Fruit fly (Drosophila melanogaster): ENCODE measurements around the gene CG32645.

CG32645 gene

dm6 chrX:13130175-13130822 is 8.7 kb upstream of the CG32645 start:
- TF ChIP-seq dl (GFP tag; optimal IDR thresholded peaks at IDR 0.05; ENCODE audit: insufficient read depth in 1 of 2, partially characterized antibody in 2 of 2) (no peak), GATAd (GFP tag; optimal IDR thresholded peaks at IDR 0.05) (no peak), Rel (GFP tag; optimal IDR thresholded peaks at IDR 0.05) (no peak), Rel (tag; optimal IDR thresholded peaks at IDR 0.05) (peak; percentile 2), sage (GFP tag; optimal IDR thresholded peaks at IDR 0.05) (no peak), HLH106 (tag; optimal IDR thresholded peaks at IDR 0.05) (peak; percentile 57), Sp1 (GFP tag; optimal IDR thresholded peaks at IDR 0.05) (peak; percentile 63), tai (GFP tag; optimal IDR thresholded peaks at IDR 0.05) (peak; percentile 41), woc (GFP tag; optimal IDR thresholded peaks at IDR 0.05) (no peak), pan (optimal IDR thresholded peaks at IDR 0.05) (no peak), dmrt93B (GFP tag; optimal IDR thresholded peaks at IDR 0.05) (peak; percentile 14), lola (GFP tag; optimal IDR thresholded peaks at IDR 0.05) (no peak), jim (GFP tag; optimal IDR thresholded peaks at IDR 0.05) (no peak), CrebA (GFP tag; optimal IDR thresholded peaks at IDR 0.05; ENCODE audit: borderline replicate concordance) (no peak), Mio (GFP tag; optimal IDR thresholded peaks at IDR 0.05) (no peak), Abd-B (GFP tag; optimal IDR thresholded peaks at IDR 0.05) (no peak), OdsH (GFP tag; optimal IDR thresholded peaks at IDR 0.05) (peak; percentile 20), CG9705 (GFP tag; optimal IDR thresholded peaks at IDR 0.05) (no peak), sv (GFP tag; optimal IDR thresholded peaks at IDR 0.05) (peak; percentile 60), Hr78 (GFP tag; optimal IDR thresholded peaks at IDR 0.05) (no peak), Vsx2 (GFP tag; optimal IDR thresholded peaks at IDR 0.05; ENCODE audit: partially characterized antibody) (no peak), br (GFP tag; optimal IDR thresholded peaks at IDR 0.05) (peak; percentile 37), h (GFP tag; optimal IDR thresholded peaks at IDR 0.05) (peak; percentile 34), fru (GFP tag; optimal IDR thresholded peaks at IDR 0.05) (peak; percentile 41), ey (GFP tag; optimal IDR thresholded peaks at IDR 0.05) (peak; percentile 27), dsf (GFP tag; optimal IDR thresholded peaks at IDR 0.05; ENCODE audit: borderline replicate concordance) (no peak), foxo (GFP tag; optimal IDR thresholded peaks at IDR 0.05) (peak in 1 of 2 experiments; percentile 33), CG32264 (GFP tag; optimal IDR thresholded peaks at IDR 0.05) (peak; percentile 4), rgr (GFP tag; optimal IDR thresholded peaks at IDR 0.05) (peak; percentile 40), brk (GFP tag; optimal IDR thresholded peaks at IDR 0.05) (no peak), Hr83 (GFP tag; optimal IDR thresholded peaks at IDR 0.05; ENCODE audit: poor library complexity, severe bottlenecking) (no peak)

- no peak for TF ChIP-seq pan (optimal IDR thresholded peaks at IDR 0.05)
- peak; percentile 99 for TF ChIP-seq br (GFP tag; optimal IDR thresholded peaks at IDR 0.05)
- no peak for TF ChIP-seq Abd-B (GFP tag; optimal IDR thresholded peaks at IDR 0.05)
- peak; percentile 98 for TF ChIP-seq CG32264 (GFP tag; optimal IDR thresholded peaks at IDR 0.05)
- TF ChIP-seq GATAd (GFP tag; optimal IDR thresholded peaks at IDR 0.05): peak; percentile 96
- TF ChIP-seq Vsx2 (GFP tag; optimal IDR thresholded peaks at IDR 0.05; ENCODE audit: partially characterized antibody): peak; percentile 63
- TF ChIP-seq Hnf4 (GFP tag; optimal IDR thresholded peaks at IDR 0.05): peak; percentile 99
- TF ChIP-seq OdsH (GFP tag; optimal IDR thresholded peaks at IDR 0.05): peak; percentile 99
- peak; percentile 97 for TF ChIP-seq sage (GFP tag; optimal IDR thresholded peaks at IDR 0.05)
- peak; percentile 92 for TF ChIP-seq CG9705 (GFP tag; optimal IDR thresholded peaks at IDR 0.05)
- peak; percentile 98 for TF ChIP-seq HLH106 (tag; optimal IDR thresholded peaks at IDR 0.05)
- peak; percentile 98 for TF ChIP-seq Sp1 (GFP tag; optimal IDR thresholded peaks at IDR 0.05)
- no peak for TF ChIP-seq lola (GFP tag; optimal IDR thresholded peaks at IDR 0.05)
- TF ChIP-seq Jra (GFP tag; optimal IDR thresholded peaks at IDR 0.05): peak; percentile 98
- TF ChIP-seq Dfd (GFP tag; optimal IDR thresholded peaks at IDR 0.05): peak; percentile 10
- TF ChIP-seq jim (GFP tag; optimal IDR thresholded peaks at IDR 0.05): peak; percentile 95
- TF ChIP-seq tai (GFP tag; optimal IDR thresholded peaks at IDR 0.05): peak; percentile 98
- TF ChIP-seq CrebA (GFP tag; optimal IDR thresholded peaks at IDR 0.05; ENCODE audit: borderline replicate concordance): peak; percentile 93
- TF ChIP-seq sv (GFP tag; optimal IDR thresholded peaks at IDR 0.05): peak; percentile 99
- TF ChIP-seq Hr78 (GFP tag; optimal IDR thresholded peaks at IDR 0.05): no peak
- TF ChIP-seq h (GFP tag; optimal IDR thresholded peaks at IDR 0.05): peak; percentile 99
- peak; percentile 99 for TF ChIP-seq fru (GFP tag; optimal IDR thresholded peaks at IDR 0.05)
- TF ChIP-seq usp (GFP tag; optimal IDR thresholded peaks at IDR 0.05): no peak
- TF ChIP-seq dl (GFP tag; optimal IDR thresholded peaks at IDR 0.05; ENCODE audit: insufficient read depth in 1 of 2, partially characterized antibody in 2 of 2): peak; percentile 85 to 94
- TF ChIP-seq Dif (GFP tag; optimal IDR thresholded peaks at IDR 0.05; ENCODE audit: partially characterized antibody): peak; percentile 96
- TF ChIP-seq dmrt93B (GFP tag; optimal IDR thresholded peaks at IDR 0.05): peak; percentile 98
- peak; percentile 99 for TF ChIP-seq Hr83 (GFP tag; optimal IDR thresholded peaks at IDR 0.05; ENCODE audit: poor library complexity, severe bottlenecking)
- no peak for TF ChIP-seq N (GFP tag; optimal IDR thresholded peaks at IDR 0.05)
- TF ChIP-seq psq (GFP tag; optimal IDR thresholded peaks at IDR 0.05): peak; percentile 98
- peak; percentile 94 for TF ChIP-seq Mio (GFP tag; optimal IDR thresholded peaks at IDR 0.05)
- peak; percentile 97 to 100 for TF ChIP-seq foxo (GFP tag; optimal IDR thresholded peaks at IDR 0.05)
- peak; percentile 99 for TF ChIP-seq rgr (GFP tag; optimal IDR thresholded peaks at IDR 0.05)
- TF ChIP-seq brk (GFP tag; optimal IDR thresholded peaks at IDR 0.05): peak; percentile 95
- TF ChIP-seq Rel (GFP tag; optimal IDR thresholded peaks at IDR 0.05): peak; percentile 98
- TF ChIP-seq Rel (tag; optimal IDR thresholded peaks at IDR 0.05): peak; percentile 94
- peak; percentile 98 for TF ChIP-seq woc (GFP tag; optimal IDR thresholded peaks at IDR 0.05)
- peak; percentile 99 for TF ChIP-seq ey (GFP tag; optimal IDR thresholded peaks at IDR 0.05)
- TF ChIP-seq Myc (optimal IDR thresholded peaks at IDR 0.05): no peak
- peak; percentile 92 for TF ChIP-seq dsf (GFP tag; optimal IDR thresholded peaks at IDR 0.05; ENCODE audit: borderline replicate concordance)
Observed at dm6 chrX:13131063-13131773, 7.8 kb upstream of the CG32645 start.
